Worm (Caenorhabditis elegans) whole organism, L1 larva: ENCODE measurements around the gene bus-2.

Experiments
- C04F5.9 ChIP-seq: sonication (generic microtip); optimal IDR thresholded peaks from 2 replicates; lab custom pipeline; 2016; ENCODE audit warnings: missing genetic modification characterization, missing compliant biosample characterization
- C16A3.4 ChIP-seq: fragments of 150-350 bp; optimal IDR thresholded peaks from 2 replicates; lab custom pipeline; 2014; ENCODE audit warnings: missing biosample characterization, missing genetic modification characterization
- F16B12.6 ChIP-seq: fragments of 150-350 bp; optimal IDR thresholded peaks from 2 replicates; lab custom pipeline; 2014; ENCODE audit warnings: missing biosample characterization, missing genetic modification characterization
- aha-1 ChIP-seq: fragments of 150-350 bp; optimal IDR thresholded peaks from 2 replicates; lab custom pipeline; 2014; ENCODE audit warnings: missing biosample characterization, missing genetic modification characterization
- ceh-63 ChIP-seq: fragments of 200-800 bp; sonication (Bioruptor generic); optimal IDR thresholded peaks from 2 replicates; lab custom pipeline; 2018; ENCODE audit warnings: mild to moderate bottlenecking, missing genetic modification characterization, missing compliant biosample characterization
- ceh-8 ChIP-seq: fragments of 200-800 bp; sonication (Bioruptor generic); optimal IDR thresholded peaks from 2 replicates; lab custom pipeline; 2018; ENCODE audit warnings: mild to moderate bottlenecking, missing genetic modification characterization, moderate library complexity, missing compliant biosample characterization
- ceh-82 ChIP-seq, 3 experiments: fragments of 150-350 bp in 1 of 3; sonication (generic microtip) in 2 of 3; optimal IDR thresholded peaks; 2 replicates each; lab custom pipeline; 2014 to 2017; ENCODE audit warnings: missing biosample characterization in 3 of 3, missing genetic modification characterization in 3 of 3
- ceh-88 ChIP-seq: fragments of 200-800 bp; sonication (Bioruptor generic); IDR thresholded peaks from 2 replicates; pipeline ENCODE4 v1.3.6; 2022; ENCODE audit warnings: missing genetic modification characterization, missing compliant biosample characterization
- ces-1 ChIP-seq: fragments of 150-350 bp; optimal IDR thresholded peaks from 2 replicates; lab custom pipeline; 2014; ENCODE audit warnings: missing biosample characterization, missing genetic modification reagents, missing genetic modification characterization
- dsc-1 ChIP-seq: sonication (generic microtip); optimal IDR thresholded peaks from 2 replicates; lab custom pipeline; 2016; ENCODE audit warnings: mild to moderate bottlenecking, missing genetic modification characterization, missing compliant biosample characterization
- efl-3 ChIP-seq: fragments of 200-800 bp; sonication (Bioruptor generic); optimal IDR thresholded peaks from 2 replicates; lab custom pipeline; 2018; ENCODE audit warnings: mild to moderate bottlenecking, missing genetic modification characterization, missing compliant biosample characterization
- egl-27 ChIP-seq, 2 experiments: fragments of 150-350 bp in 1 of 2; sonication (generic microtip); optimal IDR thresholded peaks; 3 replicates each; lab custom pipeline; 2017 to 2018; ENCODE audit warnings: missing biosample characterization in 2 of 2, missing genetic modification characterization in 2 of 2, missing genetic modification reagents in 2 of 2
- elt-2 ChIP-seq: sonication (generic microtip); optimal IDR thresholded peaks from 2 replicates; lab custom pipeline; 2016; ENCODE audit warnings: missing genetic modification characterization, mild to moderate bottlenecking, inconsistent platforms, missing compliant biosample characterization, missing genetic modification reagents
- elt-3 ChIP-seq, 6 experiments: fragments of 150-350 bp in 1 of 6; sonication (generic microtip); optimal IDR thresholded peaks; 2 replicates each; lab custom pipeline; 2017 to 2018; ENCODE audit warnings: missing biosample characterization in 6 of 6, missing genetic modification characterization in 6 of 6, inconsistent platforms in 1 of 6
- fkh-10 ChIP-seq: sonication (generic microtip); optimal IDR thresholded peaks from 2 replicates; lab custom pipeline; 2017; ENCODE audit warnings: missing biosample characterization, missing genetic modification reagents, missing genetic modification characterization
- fos-1 ChIP-seq: fragments of 150-350 bp; optimal IDR thresholded peaks from 2 replicates; lab custom pipeline; 2014; ENCODE audit warnings: missing biosample characterization, missing genetic modification characterization
- hlh-4 ChIP-seq: sonication (generic microtip); optimal IDR thresholded peaks from 2 replicates; lab custom pipeline; 2016; ENCODE audit warnings: mild to moderate bottlenecking, missing genetic modification characterization, missing compliant biosample characterization
- hpl-2 ChIP-seq: fragments of 150-350 bp; optimal IDR thresholded peaks from 2 replicates; lab custom pipeline; 2014; ENCODE audit warnings: missing biosample characterization, missing genetic modification reagents, missing genetic modification characterization
- isw-1 ChIP-seq: fragments of 200-800 bp; sonication (Bioruptor generic); IDR thresholded peaks from 2 replicates; pipeline ENCODE4 v1.3.6; 2022; ENCODE audit warnings: missing genetic modification characterization, missing compliant biosample characterization
- lin-13 ChIP-seq: fragments of 150-350 bp; optimal IDR thresholded peaks from 2 replicates; lab custom pipeline; 2014; ENCODE audit warnings: missing biosample characterization, missing genetic modification reagents, missing genetic modification characterization
- lin-15B ChIP-seq: fragments of 150-350 bp; sonication (generic microtip); optimal IDR thresholded peaks from 3 replicates; lab custom pipeline; 2014; ENCODE audit warnings: missing biosample characterization, missing genetic modification characterization
- lin-35 ChIP-seq, 2 experiments: fragments of 150-350 bp; optimal IDR thresholded peaks; 2 replicates each; lab custom pipeline; 2014; ENCODE audit warnings: missing biosample characterization in 2 of 2, missing genetic modification characterization in 2 of 2, missing genetic modification reagents in 2 of 2
- mef-2 ChIP-seq: fragments of 150-350 bp; optimal IDR thresholded peaks from 2 replicates; lab custom pipeline; 2014; ENCODE audit warnings: missing biosample characterization, missing genetic modification characterization
- mep-1 ChIP-seq: fragments of 150-350 bp; optimal IDR thresholded peaks from 2 replicates; lab custom pipeline; 2014; ENCODE audit warnings: missing biosample characterization, missing genetic modification characterization
- nhr-11 ChIP-seq: fragments of 150-350 bp; optimal IDR thresholded peaks from 2 replicates; lab custom pipeline; 2014; ENCODE audit warnings: missing biosample characterization, missing genetic modification characterization
- nhr-12 ChIP-seq: sonication (generic microtip); optimal IDR thresholded peaks from 2 replicates; lab custom pipeline; 2017; ENCODE audit warnings: missing biosample characterization, missing genetic modification characterization
- nhr-20 ChIP-seq: sonication (generic microtip); optimal IDR thresholded peaks from 2 replicates; lab custom pipeline; 2016; ENCODE audit warnings: mild to moderate bottlenecking, missing genetic modification characterization, missing compliant biosample characterization
- nhr-237 ChIP-seq: fragments of 150-350 bp; optimal IDR thresholded peaks from 2 replicates; lab custom pipeline; 2014; ENCODE audit warnings: missing biosample characterization, missing genetic modification characterization
- nhr-76 ChIP-seq: sonication (generic microtip); optimal IDR thresholded peaks from 2 replicates; lab custom pipeline; 2017; ENCODE audit warnings: missing biosample characterization, missing genetic modification characterization
- nhr-77 ChIP-seq: fragments of 150-350 bp; optimal IDR thresholded peaks from 2 replicates; lab custom pipeline; 2014; ENCODE audit warnings: missing biosample characterization, missing genetic modification characterization
- nhr-84 ChIP-seq: sonication (generic microtip); optimal IDR thresholded peaks from 2 replicates; lab custom pipeline; 2017; ENCODE audit warnings: missing biosample characterization, missing genetic modification characterization
- nhr-90 ChIP-seq: sonication (generic microtip); optimal IDR thresholded peaks from 2 replicates; lab custom pipeline; 2016; ENCODE audit warnings: mild to moderate bottlenecking, missing genetic modification characterization, missing compliant biosample characterization; ENCODE audit not compliant: poor library complexity
- pag-3 ChIP-seq: sonication (generic microtip); optimal IDR thresholded peaks from 2 replicates; lab custom pipeline; 2017; ENCODE audit warnings: missing genetic modification characterization, mild to moderate bottlenecking, missing compliant biosample characterization, antibody characterized with exemption, borderline replicate concordance; ENCODE audit not compliant: insufficient read depth
- pax-3 ChIP-seq: fragments of 200-800 bp; sonication (Bioruptor generic); optimal IDR thresholded peaks from 2 replicates; lab custom pipeline; 2018; ENCODE audit warnings: mild to moderate bottlenecking, missing genetic modification characterization, moderate library complexity, missing compliant biosample characterization
- pqm-1 ChIP-seq: sonication (generic microtip); optimal IDR thresholded peaks from 3 replicates; lab custom pipeline; 2017; ENCODE audit warnings: missing biosample characterization, missing genetic modification characterization
- snu-23 ChIP-seq: sonication (generic microtip); optimal IDR thresholded peaks from 2 replicates; lab custom pipeline; 2016; ENCODE audit warnings: missing genetic modification characterization, missing compliant biosample characterization
- sox-4 ChIP-seq: sonication (generic microtip); optimal IDR thresholded peaks from 2 replicates; lab custom pipeline; 2016; ENCODE audit warnings: missing genetic modification characterization, missing compliant biosample characterization
- sptf-1 ChIP-seq: fragments of 150-350 bp; optimal IDR thresholded peaks from 2 replicates; lab custom pipeline; 2014; ENCODE audit warnings: missing biosample characterization, missing genetic modification characterization
- sup-37 ChIP-seq: fragments of 200-800 bp; sonication (Bioruptor generic); optimal IDR thresholded peaks from 2 replicates; lab custom pipeline; 2018; ENCODE audit warnings: mild to moderate bottlenecking, missing genetic modification characterization, missing compliant biosample characterization
- swsn-7 ChIP-seq: sonication (generic microtip); optimal IDR thresholded peaks from 2 replicates; lab custom pipeline; 2016; ENCODE audit warnings: missing genetic modification characterization, missing compliant biosample characterization
- unc-62 ChIP-seq: fragments of 150-350 bp; optimal IDR thresholded peaks from 2 replicates; lab custom pipeline; 2014; ENCODE audit warnings: missing biosample characterization, missing genetic modification reagents, missing genetic modification characterization
- unc-98 ChIP-seq: fragments of 200-800 bp; sonication (Bioruptor generic); IDR thresholded peaks from 2 replicates; pipeline ENCODE4 v1.3.6; 2022; ENCODE audit warnings: missing genetic modification characterization, missing compliant biosample characterization
- vab-15 ChIP-seq: sonication (generic microtip); optimal IDR thresholded peaks from 2 replicates; lab custom pipeline; 2017; ENCODE audit warnings: missing genotype, mild to moderate bottlenecking, missing genetic modification characterization, missing compliant biosample characterization
- zag-1 ChIP-seq: fragments of 150-350 bp; optimal IDR thresholded peaks from 2 replicates; lab custom pipeline; 2014; ENCODE audit warnings: missing biosample characterization, missing genetic modification characterization
- zip-4 ChIP-seq: fragments of 200-800 bp; sonication (Bioruptor generic); optimal IDR thresholded peaks from 2 replicates; lab custom pipeline; 2018; ENCODE audit warnings: mild to moderate bottlenecking, missing genetic modification characterization, moderate library complexity, missing compliant biosample characterization
- ztf-4 ChIP-seq: fragments of 150-350 bp; optimal IDR thresholded peaks from 2 replicates; lab custom pipeline; 2014; ENCODE audit warnings: missing biosample characterization, missing genetic modification characterization

The bus-2 gene

ce11 chrIV:1676926-1677325 is 22.8 kb upstream of the bus-2 start:
- TF ChIP-seq zag-1, result no peak
- no peak for TF ChIP-seq ceh-8
- no peak for TF ChIP-seq sup-37 (GFP tag; lab: Kevin White, UChicago)
- TF ChIP-seq sox-4, result no peak
- no peak for TF ChIP-seq mef-2 (tag; lab: Kevin White, UChicago)
- TF ChIP-seq elt-3 (tag; optimal IDR thresholded peaks at IDR 0.05; lab: Kevin White, UChicago), result no peak
- no peak for TF ChIP-seq ceh-88 (GFP tag; lab: Robert Waterston, UW)
- TF ChIP-seq egl-27 (tag; optimal IDR thresholded peaks at IDR 0.05; lab: Kevin White, UChicago), result no peak
- TF ChIP-seq dsc-1, result no peak
- no peak for TF ChIP-seq ztf-4 (tag; lab: Kevin White, UChicago)
- TF ChIP-seq zip-4 (GFP tag; lab: Kevin White, UChicago), result no peak

- no peak for TF ChIP-seq nhr-11
- TF ChIP-seq sptf-1 (tag; lab: Kevin White, UChicago), result no peak
- TF ChIP-seq aha-1, result no peak
- TF ChIP-seq lin-15B, result no peak
- TF ChIP-seq lin-35 (GFP tag; optimal IDR thresholded peaks at IDR 0.05; lab: Kevin White, UChicago), result no peak
- no peak for TF ChIP-seq C04F5.9 (tag; lab: Kevin White, UChicago)
- no peak for TF ChIP-seq swsn-7 (tag; lab: Kevin White, UChicago)
- no peak for TF ChIP-seq egl-27 (tag; optimal IDR thresholded peaks at IDR 0.05; lab: Kevin White, UChicago)
- no peak for TF ChIP-seq F16B12.6 (tag; lab: Kevin White, UChicago)
- TF ChIP-seq elt-2 (tag; lab: Kevin White, UChicago), result no peak
- TF ChIP-seq nhr-90 (tag; lab: Kevin White, UChicago), result no peak
- TF ChIP-seq pag-3 (tag; lab: Kevin White, UChicago), result no peak
- TF ChIP-seq isw-1 (GFP tag; lab: Robert Waterston, UW), result no peak
- no peak for TF ChIP-seq nhr-20 (tag; lab: Kevin White, UChicago)
- TF ChIP-seq, all 84 proteins: peak for 0
Observed at ce11 chrIV:1679227-1679626, 20.5 kb upstream of the bus-2 start.

- no peak for TF ChIP-seq elt-2 (tag; lab: Kevin White, UChicago)
- TF ChIP-seq C16A3.4 (tag; lab: Kevin White, UChicago), result no peak
- no peak for TF ChIP-seq nhr-237
- no peak for TF ChIP-seq nhr-90 (tag; lab: Kevin White, UChicago)
- no peak for TF ChIP-seq ceh-82 (tag; optimal IDR thresholded peaks at IDR 0.05; lab: Kevin White, UChicago)
- no peak for TF ChIP-seq nhr-11
- no peak for TF ChIP-seq nhr-77 (tag; lab: Kevin White, UChicago)
- TF ChIP-seq aha-1, result no peak
- no peak for TF ChIP-seq lin-35 (GFP tag; optimal IDR thresholded peaks at IDR 0.05; lab: Kevin White, UChicago)
- no peak for TF ChIP-seq nhr-76 (tag; lab: Kevin White, UChicago)
- no peak for TF ChIP-seq sptf-1 (tag; lab: Kevin White, UChicago)
- no peak for TF ChIP-seq ztf-4 (tag; lab: Kevin White, UChicago)
- no peak for TF ChIP-seq isw-1 (GFP tag; lab: Robert Waterston, UW)
- no peak for TF ChIP-seq pax-3 (tag; lab: Kevin White, UChicago)
- no peak for TF ChIP-seq hlh-4
Observed at ce11 chrIV:1682066-1682465, 17.6 kb upstream of the bus-2 start, which contains the start of gene Y41D4B.24. TSS of gene Y41D4B.24 (minus strand) at chrIV:1682166.

- TF ChIP-seq unc-62 (GFP tag; lab: Kevin White, UChicago) (no peak), isw-1 (GFP tag; lab: Robert Waterston, UW) (0 out of 2 replicates have a peak, but pooled peaks have one; percentile 19), efl-3 (no peak), ceh-63 (GFP tag; lab: Kevin White, UChicago) (no peak), elt-3 (tag; optimal IDR thresholded peaks at IDR 0.05; lab: Kevin White, UChicago) (no peak), nhr-84 (no peak), C04F5.9 (tag; lab: Kevin White, UChicago) (no peak), vab-15 (tag; lab: Kevin White, UChicago) (no peak), pag-3 (tag; lab: Kevin White, UChicago) (no peak), fos-1 (tag; lab: Kevin White, UChicago) (no peak), sox-4 (peak; percentile 31), pqm-1 (tag; lab: Kevin White, UChicago) (no peak), nhr-76 (tag; lab: Kevin White, UChicago) (no peak), nhr-20 (tag; lab: Kevin White, UChicago) (no peak), ceh-8 (no peak), hpl-2 (GFP tag; lab: Kevin White, UChicago) (no peak), fkh-10 (no peak), snu-23 (GFP tag; lab: Kevin White, UChicago) (no peak), nhr-12 (no peak), unc-98 (peak; percentile 77), mep-1 (tag; lab: Kevin White, UChicago) (no peak), ces-1 (GFP tag; lab: Kevin White, UChicago) (no peak), mef-2 (tag; lab: Kevin White, UChicago) (no peak), sptf-1 (tag; lab: Kevin White, UChicago) (no peak), lin-13 (GFP tag; lab: Kevin White, UChicago) (no peak)
Observed at ce11 chrIV:1687151-1687550, 12.5 kb upstream of the bus-2 start.
